Fruit fly (Drosophila melanogaster): ENCODE measurements around the gene CG13895.

The CG13895 gene

dm6 chr3L:727874-728273, 19.9 kb upstream of the CG13895 start (continued):
- peak; percentile 26 for TF ChIP-seq CG11762 (GFP tag; optimal IDR thresholded peaks at IDR 0.05; ENCODE audit: insufficient read depth)
- peak; percentile 32 for TF ChIP-seq CG1621 (tag; optimal IDR thresholded peaks at IDR 0.05)
- TF ChIP-seq net (GFP tag; optimal IDR thresholded peaks at IDR 0.05) = peak; percentile 49
- peak; percentile 75 for TF ChIP-seq pdm3 (GFP tag; optimal IDR thresholded peaks at IDR 0.05)
- peak; percentile 31 for TF ChIP-seq CG8632 (GFP tag; optimal IDR thresholded peaks at IDR 0.05)
- no peak for TF ChIP-seq eg (GFP tag; IDR thresholded peaks at IDR 0.05)
- no peak for TF ChIP-seq Lpt (GFP tag; optimal IDR thresholded peaks at IDR 0.05)
- no peak for TF ChIP-seq salr (GFP tag; optimal IDR thresholded peaks at IDR 0.05)
- peak; percentile 53 for TF ChIP-seq CG10669 (GFP tag; optimal IDR thresholded peaks at IDR 0.05)
- peak; percentile 79 for TF ChIP-seq Sox14 (GFP tag; optimal IDR thresholded peaks at IDR 0.05)
- TF ChIP-seq acj6 (GFP tag; optimal IDR thresholded peaks at IDR 0.05) = peak; percentile 71
- TF ChIP-seq CG9139 (GFP tag; optimal IDR thresholded peaks at IDR 0.05) = no peak
- TF ChIP-seq Gug (GFP tag; IDR thresholded peaks at IDR 0.05) = no peak
- peak; percentile 77 for TF ChIP-seq CG3919 (GFP tag; optimal IDR thresholded peaks at IDR 0.05)
- no peak for TF ChIP-seq fd59A (GFP tag; optimal IDR thresholded peaks at IDR 0.05)
- no peak for TF ChIP-seq Hr4 (GFP tag; optimal IDR thresholded peaks at IDR 0.05)

dm6 chr3L:727190-727589, 19.2 kb upstream of the CG13895 start:
- TF ChIP-seq Lpt (GFP tag; optimal IDR thresholded peaks at IDR 0.05) (no peak), CG3032 (tag; optimal IDR thresholded peaks at IDR 0.05) (no peak), esn (GFP tag; optimal IDR thresholded peaks at IDR 0.05) (peak; percentile 65), Eip93F (GFP tag; optimal IDR thresholded peaks at IDR 0.05) (no peak), lz (GFP tag; optimal IDR thresholded peaks at IDR 0.05) (peak; percentile 65), Ets96B (tag; optimal IDR thresholded peaks at IDR 0.05) (no peak), CG11902 (GFP tag; optimal IDR thresholded peaks at IDR 0.05) (peak; percentile 9), pdm3 (GFP tag; optimal IDR thresholded peaks at IDR 0.05) (peak; percentile 31), acj6 (GFP tag; optimal IDR thresholded peaks at IDR 0.05) (peak; percentile 42), CG4318 (GFP tag; optimal IDR thresholded peaks at IDR 0.05) (no peak), CG31627 (GFP tag; optimal IDR thresholded peaks at IDR 0.05) (peak; percentile 53), Eip78C (GFP tag) (peak; percentile 83), CG8632 (GFP tag; optimal IDR thresholded peaks at IDR 0.05) (peak; percentile 5), cyc (GFP tag; optimal IDR thresholded peaks at IDR 0.05) (peak; percentile 48), salr (GFP tag; optimal IDR thresholded peaks at IDR 0.05) (no peak), topi (GFP tag; optimal IDR thresholded peaks at IDR 0.05) (peak; percentile 54), achi (GFP tag; optimal IDR thresholded peaks at IDR 0.05) (no peak), eg (GFP tag; IDR thresholded peaks at IDR 0.05) (no peak), Sox102F (GFP tag; optimal IDR thresholded peaks at IDR 0.05) (peak; percentile 59), Smox (GFP tag; optimal IDR thresholded peaks at IDR 0.05) (peak; percentile 57), Hr38 (GFP tag; optimal IDR thresholded peaks at IDR 0.05) (no peak), Hr39 (GFP tag; optimal IDR thresholded peaks at IDR 0.05) (peak; percentile 61), CG8319 (GFP tag; optimal IDR thresholded peaks at IDR 0.05) (peak; percentile 26), dac (GFP tag; optimal IDR thresholded peaks at IDR 0.05) (no peak), CG34406 (GFP tag; optimal IDR thresholded peaks at IDR 0.05) (peak; percentile 11), Ets21C (GFP tag; optimal IDR thresholded peaks at IDR 0.05) (peak; percentile 32), svp (GFP tag) (peak; percentile 93), CG10631 (GFP tag; optimal IDR thresholded peaks at IDR 0.05) (peak; percentile 20), fkh (GFP tag; optimal IDR thresholded peaks at IDR 0.05) (no peak), Met (GFP tag; optimal IDR thresholded peaks at IDR 0.05) (peak; percentile 60), Sox14 (GFP tag; optimal IDR thresholded peaks at IDR 0.05) (peak; percentile 23), OdsH (GFP tag; optimal IDR thresholded peaks at IDR 0.05) (peak; percentile 23), CG3919 (GFP tag; optimal IDR thresholded peaks at IDR 0.05) (peak; percentile 20), Eip75B (GFP tag; optimal IDR thresholded peaks at IDR 0.05) (peak; percentile 28), CG6276 (GFP tag; optimal IDR thresholded peaks at IDR 0.05) (no peak), Blimp-1 (GFP tag; optimal IDR thresholded peaks at IDR 0.05) (peak; percentile 44), net (GFP tag; optimal IDR thresholded peaks at IDR 0.05) (no peak), CG6163 (GFP tag; IDR thresholded peaks at IDR 0.05) (peak; percentile 17; the same call in 1 of the 3 replicates), CG6792 (GFP tag; optimal IDR thresholded peaks at IDR 0.05) (peak; percentile 16)
